ENCODE assay signal across 1 fruit fly cellular context in genomic region chr2L:18325120-18325581, dm6.
TF ChIP-seq lines count a peak whose summit lies in the region.

No protein-coding gene starts in this region.

TF ChIP-seq in whole organism, embryonic, 481 proteins besides CTCF, POLR2A, EP300 and RAD21 (continued from another document and continues in another):
- TF ChIP-seq pita (GFP tag; optimal IDR thresholded peaks at IDR 0.05; lab: Kevin White, UChicago) (no peak), Pdp1 (GFP tag; optimal IDR thresholded peaks at IDR 0.05; lab: Kevin White, UChicago) (peak; percentile 80 to 88), CG32772 (GFP tag; IDR thresholded peaks at IDR 0.05; lab: Robert Waterston, UW) (peak; percentile 87), ERR (GFP tag; optimal IDR thresholded peaks at IDR 0.05; lab: Kevin White, UChicago) (peak; percentile 33), HLHmδ (GFP tag; optimal IDR thresholded peaks at IDR 0.05; lab: Kevin White, UChicago) (no peak), CG17186 (GFP tag; optimal IDR thresholded peaks at IDR 0.05; lab: Kevin White, UChicago) (peak; percentile 38), hb (GFP tag; IDR thresholded peaks at IDR 0.05; lab: Robert Waterston, UW; ENCODE audit: partially characterized antibody) (no peak), CG9932 (GFP tag; IDR thresholded peaks at IDR 0.05; lab: Robert Waterston, UW) (peak; percentile 65), vvl (GFP tag; IDR thresholded peaks at IDR 0.05; lab: Robert Waterston, UW) (peak; percentile 93), pho (GFP tag; optimal IDR thresholded peaks at IDR 0.05; lab: Kevin White, UChicago) (peak; percentile 58), Nf-YA (GFP tag; IDR thresholded peaks at IDR 0.05; lab: Robert Waterston, UW) (peak; percentile 72; the same call in 1 of the 2 replicates), CG15011 (GFP tag; optimal IDR thresholded peaks at IDR 0.05; lab: Kevin White, UChicago) (peak; percentile 38), CG7357 (GFP tag; IDR thresholded peaks at IDR 0.05; lab: Robert Waterston, UW) (peak; percentile 70), Xrp1 (GFP tag; IDR thresholded peaks at IDR 0.05; lab: Robert Waterston, UW) (peak; percentile 88), CG10321 (GFP tag; IDR thresholded peaks at IDR 0.05; lab: Robert Waterston, UW) (no peak), sima (GFP tag; optimal IDR thresholded peaks at IDR 0.05; lab: Kevin White, UChicago) (peak; percentile 45), HLH54F (GFP tag; optimal IDR thresholded peaks at IDR 0.05; lab: Kevin White, UChicago) (peak; percentile 65), tna (GFP tag; IDR thresholded peaks at IDR 0.05; lab: Robert Waterston, UW; ENCODE audit: partially characterized antibody) (no peak), br (optimal IDR thresholded peaks at IDR 0.05; lab: Kevin White, UChicago) (no peak), Myb (GFP tag; optimal IDR thresholded peaks at IDR 0.05; lab: Kevin White, UChicago) (peak; percentile 57), cas (GFP tag; IDR thresholded peaks at IDR 0.05; lab: Robert Waterston, UW) (no peak), Lhr (GFP tag; optimal IDR thresholded peaks at IDR 0.05; lab: Kevin White, UChicago) (peak; percentile 55), CG18262 (tag; optimal IDR thresholded peaks at IDR 0.05; lab: Kevin White, UChicago) (peak; percentile 89), Ets97D (GFP tag; optimal IDR thresholded peaks at IDR 0.05; lab: Kevin White, UChicago) (peak; percentile 40), CG13287 (GFP tag; IDR thresholded peaks at IDR 0.05; lab: Robert Waterston, UW; ENCODE audit: partially characterized antibody) (no peak), dm (GFP tag; optimal IDR thresholded peaks at IDR 0.05; lab: Kevin White, UChicago) (peak; percentile 72), CG2199 (GFP tag; IDR thresholded peaks at IDR 0.05; lab: Robert Waterston, UW) (peak; percentile 94), zen (tag; optimal IDR thresholded peaks at IDR 0.05; lab: Kevin White, UChicago) (peak; percentile 75), maf-S (GFP tag; optimal IDR thresholded peaks at IDR 0.05; lab: Kevin White, UChicago) (peak; percentile 61), CG9437 (GFP tag; optimal IDR thresholded peaks at IDR 0.05; lab: Kevin White, UChicago) (peak; percentile 67), Atf3 (GFP tag; optimal IDR thresholded peaks at IDR 0.05; lab: Kevin White, UChicago) (peak; percentile 85), kah (GFP tag; optimal IDR thresholded peaks at IDR 0.05; lab: Kevin White, UChicago) (peak; percentile 68), ATbp (GFP tag; optimal IDR thresholded peaks at IDR 0.05; lab: Kevin White, UChicago) (peak; percentile 88), CG15073 (GFP tag; optimal IDR thresholded peaks at IDR 0.05; lab: Kevin White, UChicago) (no peak), pan (optimal IDR thresholded peaks at IDR 0.05; lab: Kevin White, UChicago) (no peak), pan (GFP tag; optimal IDR thresholded peaks at IDR 0.05 in 1 of 2, IDR thresholded peaks at IDR 0.05 in 1 of 2) (peak in 1 of 2 experiments; percentile 92), en (GFP tag; optimal IDR thresholded peaks at IDR 0.05; lab: Kevin White, UChicago) (peak; percentile 81), CG7963 (GFP tag; IDR thresholded peaks at IDR 0.05; lab: Robert Waterston, UW; ENCODE audit: partially characterized antibody) (no peak), CG34224 (GFP tag; IDR thresholded peaks at IDR 0.05; lab: Robert Waterston, UW; ENCODE audit: partially characterized antibody) (no peak), Fer3 (tag; optimal IDR thresholded peaks at IDR 0.05; lab: Kevin White, UChicago) (peak; percentile 76), slou (GFP tag; optimal IDR thresholded peaks at IDR 0.05; lab: Kevin White, UChicago) (peak; percentile 18), da (GFP tag; optimal IDR thresholded peaks at IDR 0.05; lab: Kevin White, UChicago) (peak; percentile 59), CG10654 (GFP tag; optimal IDR thresholded peaks at IDR 0.05; lab: Kevin White, UChicago) (peak; percentile 79), NC2β (GFP tag; optimal IDR thresholded peaks at IDR 0.05; lab: Kevin White, UChicago) (peak; percentile 86), exex (tag; optimal IDR thresholded peaks at IDR 0.05; lab: Kevin White, UChicago) (peak; percentile 46), kni (GFP tag; optimal IDR thresholded peaks at IDR 0.05; lab: Kevin White, UChicago) (peak; percentile 67), CG1529 (GFP tag; optimal IDR thresholded peaks at IDR 0.05; lab: Kevin White, UChicago) (peak; percentile 82), CG42726 (GFP tag; IDR thresholded peaks at IDR 0.05; lab: Robert Waterston, UW; ENCODE audit: partially characterized antibody) (no peak), CG17359 (tag; optimal IDR thresholded peaks at IDR 0.05; lab: Kevin White, UChicago) (peak; percentile 93), sob (GFP tag; IDR thresholded peaks at IDR 0.05; lab: Robert Waterston, UW) (peak; percentile 92), CG4730 (GFP tag; IDR thresholded peaks at IDR 0.05; lab: Robert Waterston, UW) (peak; percentile 73), dysf (GFP tag; IDR thresholded peaks at IDR 0.05; lab: Robert Waterston, UW) (peak; percentile 90), zfh1 (GFP tag; IDR thresholded peaks at IDR 0.05; lab: Robert Waterston, UW) (peak; percentile 93), CG5245 (GFP tag; optimal IDR thresholded peaks at IDR 0.05; lab: Kevin White, UChicago) (peak; percentile 85), CG17361 (GFP tag; IDR thresholded peaks at IDR 0.05; lab: Robert Waterston, UW) (peak; percentile 90), corto (GFP tag; optimal IDR thresholded peaks at IDR 0.05; lab: Kevin White, UChicago) (no peak), z (GFP tag; IDR thresholded peaks at IDR 0.05; lab: Robert Waterston, UW) (no peak), CG10565 (GFP tag; optimal IDR thresholded peaks at IDR 0.05; lab: Kevin White, UChicago) (no peak), Vsx1 (GFP tag; optimal IDR thresholded peaks at IDR 0.05; lab: Kevin White, UChicago) (peak; percentile 57), lmd (GFP tag; IDR thresholded peaks at IDR 0.05; lab: Robert Waterston, UW) (peak; percentile 88), Drgx (GFP tag; IDR thresholded peaks at IDR 0.05; lab: Robert Waterston, UW) (peak; percentile 78), Max (GFP tag; optimal IDR thresholded peaks at IDR 0.05; lab: Kevin White, UChicago) (peak; percentile 49), Dad (GFP tag; optimal IDR thresholded peaks at IDR 0.05; lab: Kevin White, UChicago) (peak; percentile 49), CG12071 (GFP tag; optimal IDR thresholded peaks at IDR 0.05; lab: Kevin White, UChicago) (peak; percentile 82), CG6254 (GFP tag; optimal IDR thresholded peaks at IDR 0.05; lab: Kevin White, UChicago) (peak; percentile 74), Dll (GFP tag; IDR thresholded peaks at IDR 0.05; lab: Robert Waterston, UW; ENCODE audit: partially characterized antibody) (no peak), CG10147 (GFP tag; optimal IDR thresholded peaks at IDR 0.05; lab: Kevin White, UChicago) (peak; percentile 58), wdn (GFP tag; IDR thresholded peaks at IDR 0.05; lab: Robert Waterston, UW) (peak; percentile 46; the same call in 1 of the 2 replicates), CG9727 (GFP tag; optimal IDR thresholded peaks at IDR 0.05; lab: Kevin White, UChicago) (peak; percentile 72), MTF-1 (GFP tag; optimal IDR thresholded peaks at IDR 0.05; lab: Kevin White, UChicago; ENCODE audit: borderline replicate concordance) (peak; percentile 43), CG3163 (GFP tag; optimal IDR thresholded peaks at IDR 0.05; lab: Kevin White, UChicago) (peak; percentile 61), CG33557 (GFP tag; optimal IDR thresholded peaks at IDR 0.05; lab: Kevin White, UChicago) (peak; percentile 51), E2f2 (GFP tag; IDR thresholded peaks at IDR 0.05; lab: Robert Waterston, UW) (peak; percentile 58), toy (GFP tag; IDR thresholded peaks at IDR 0.05; lab: Robert Waterston, UW) (peak; percentile 39; the same call in 1 of the 2 replicates), CG3995 (GFP tag; optimal IDR thresholded peaks at IDR 0.05; lab: Kevin White, UChicago) (no peak), lbe (GFP tag; optimal IDR thresholded peaks at IDR 0.05; lab: Kevin White, UChicago) (no peak), rib (GFP tag; IDR thresholded peaks at IDR 0.05; lab: Robert Waterston, UW) (peak; percentile 81), CG4404 (GFP tag; IDR thresholded peaks at IDR 0.05; lab: Robert Waterston, UW) (peak; percentile 63), gcm2 (GFP tag; optimal IDR thresholded peaks at IDR 0.05; lab: Kevin White, UChicago) (peak; percentile 16), ranshi (GFP tag; IDR thresholded peaks at IDR 0.05; lab: Robert Waterston, UW) (peak; percentile 82), CG8290 (GFP tag; optimal IDR thresholded peaks at IDR 0.05; lab: Kevin White, UChicago) (peak; percentile 67), CG8290 (tag; optimal IDR thresholded peaks at IDR 0.05; lab: Kevin White, UChicago) (peak in 1 of 2 experiments; percentile 87), CG15696 (tag; optimal IDR thresholded peaks at IDR 0.05; lab: Kevin White, UChicago) (peak; percentile 75), CG12155 (GFP tag; optimal IDR thresholded peaks at IDR 0.05; lab: Kevin White, UChicago) (peak; percentile 72), jing (GFP tag; optimal IDR thresholded peaks at IDR 0.05; lab: Kevin White, UChicago) (peak; percentile 83), CG15269 (tag; optimal IDR thresholded peaks at IDR 0.05; lab: Kevin White, UChicago) (peak; percentile 87), Hand (GFP tag; optimal IDR thresholded peaks at IDR 0.05; lab: Kevin White, UChicago) (peak; percentile 9), CG1647 (GFP tag; optimal IDR thresholded peaks at IDR 0.05; lab: Kevin White, UChicago) (peak; percentile 71), CG11456 (GFP tag; IDR thresholded peaks at IDR 0.05; lab: Robert Waterston, UW) (peak; percentile 82; the same call in 2 of the 3 replicates), Dp (GFP tag; optimal IDR thresholded peaks at IDR 0.05; lab: Kevin White, UChicago) (no peak), MBD-R2 (GFP tag; IDR thresholded peaks at IDR 0.05; lab: Robert Waterston, UW) (peak; percentile 24; the same call in 1 of the 2 replicates), Blimp-1 (GFP tag; optimal IDR thresholded peaks at IDR 0.05; lab: Kevin White, UChicago) (peak; percentile 90), dpn (GFP tag; optimal IDR thresholded peaks at IDR 0.05; lab: Kevin White, UChicago) (peak; percentile 82 to 86), NFAT (GFP tag; IDR thresholded peaks at IDR 0.05; lab: Robert Waterston, UW) (no peak; the same call in 1 of the 2 replicates), klu (GFP tag; IDR thresholded peaks at IDR 0.05; lab: Robert Waterston, UW) (peak; percentile 40; the same call in 1 of the 2 replicates), ato (GFP tag; IDR thresholded peaks at IDR 0.05; lab: Robert Waterston, UW; ENCODE audit: partially characterized antibody) (no peak), CG2712 (tag; optimal IDR thresholded peaks at IDR 0.05; lab: Kevin White, UChicago) (peak; percentile 90), CG18619 (GFP tag; optimal IDR thresholded peaks at IDR 0.05; lab: Kevin White, UChicago) (peak; percentile 71), CG31441 (GFP tag; IDR thresholded peaks at IDR 0.05; lab: Robert Waterston, UW) (peak; percentile 89), unc-4 (GFP tag; IDR thresholded peaks at IDR 0.05; lab: Robert Waterston, UW; ENCODE audit: partially characterized antibody) (no peak), CG30020 (tag; optimal IDR thresholded peaks at IDR 0.05; lab: Kevin White, UChicago) (peak; percentile 53), ci (GFP tag; IDR thresholded peaks at IDR 0.05; lab: Robert Waterston, UW) (peak; percentile 96), az2 (GFP tag; optimal IDR thresholded peaks at IDR 0.05; lab: Kevin White, UChicago) (peak; percentile 86), CG3407 (GFP tag; optimal IDR thresholded peaks at IDR 0.05; lab: Kevin White, UChicago) (peak; percentile 84), CG10274 (GFP tag; optimal IDR thresholded peaks at IDR 0.05; lab: Kevin White, UChicago) (peak; percentile 39), eyg (GFP tag; optimal IDR thresholded peaks at IDR 0.05; lab: Kevin White, UChicago) (peak; percentile 44), hkb (optimal IDR thresholded peaks at IDR 0.05; lab: Kevin White, UChicago) (no peak), hkb (GFP tag; IDR thresholded peaks at IDR 0.05; lab: Robert Waterston, UW) (peak; percentile 91), eve (GFP tag; optimal IDR thresholded peaks at IDR 0.05; lab: Kevin White, UChicago) (peak in 1 of 2 experiments; percentile 94), Dref (GFP tag; IDR thresholded peaks at IDR 0.05; lab: Robert Waterston, UW) (no peak), Oli (tag; optimal IDR thresholded peaks at IDR 0.05; lab: Kevin White, UChicago) (peak; percentile 87), her (GFP tag; optimal IDR thresholded peaks at IDR 0.05; lab: Kevin White, UChicago) (peak; percentile 50), bcd (GFP tag; optimal IDR thresholded peaks at IDR 0.05; lab: Kevin White, UChicago) (peak; percentile 81), CG6791 (GFP tag; IDR thresholded peaks at IDR 0.05; lab: Robert Waterston, UW; ENCODE audit: partially characterized antibody) (no peak), row (GFP tag; IDR thresholded peaks at IDR 0.05; lab: Robert Waterston, UW) (peak; percentile 91), MESR4 (GFP tag; optimal IDR thresholded peaks at IDR 0.05; lab: Kevin White, UChicago) (peak; percentile 13), CG16779 (GFP tag; IDR thresholded peaks at IDR 0.05; lab: Robert Waterston, UW) (no peak), CG6175 (GFP tag; IDR thresholded peaks at IDR 0.05; lab: Robert Waterston, UW) (peak; percentile 49; the same call in 1 of the 3 replicates), Adf1 (GFP tag; IDR thresholded peaks at IDR 0.05; lab: Robert Waterston, UW) (peak; percentile 11; the same call in 1 of the 2 replicates), Six4 (GFP tag; optimal IDR thresholded peaks at IDR 0.05; lab: Kevin White, UChicago) (peak; percentile 76), Camta (GFP tag; optimal IDR thresholded peaks at IDR 0.05; lab: Kevin White, UChicago) (peak; percentile 86), CG10209 (GFP tag; optimal IDR thresholded peaks at IDR 0.05; lab: Kevin White, UChicago) (peak; percentile 82), Poxn (GFP tag; IDR thresholded peaks at IDR 0.05; lab: Robert Waterston, UW) (no peak), Ets65A (GFP tag; lab: Kevin White, UChicago) (peak; percentile 98), CG32767 (GFP tag; IDR thresholded peaks at IDR 0.05; lab: Robert Waterston, UW) (peak; percentile 72), shn (GFP tag; optimal IDR thresholded peaks at IDR 0.05; lab: Kevin White, UChicago) (peak; percentile 85), prd (optimal IDR thresholded peaks at IDR 0.05; lab: Kevin White, UChicago) (no peak), prd (GFP tag; IDR thresholded peaks at IDR 0.05; lab: Robert Waterston, UW) (peak; percentile 87), fd64A (GFP tag; optimal IDR thresholded peaks at IDR 0.05; lab: Kevin White, UChicago) (peak; percentile 76), Sox102F (GFP tag; optimal IDR thresholded peaks at IDR 0.05; lab: Kevin White, UChicago) (peak; percentile 91)
